Worm (Caenorhabditis elegans) whole organism, L4 larva: ENCODE results near the gene fbxa-63.

ENCODE experiments used
- cey-2 ChIP-seq: sonication (generic microtip); optimal IDR thresholded peaks from 3 replicates; lab custom pipeline; 2017; ENCODE audit warnings: missing genetic modification characterization, mild to moderate bottlenecking, missing compliant biosample characterization, antibody characterized with exemption, borderline replicate concordance; ENCODE audit not compliant: insufficient read depth
- egl-27 ChIP-seq: sonication (generic microtip); optimal IDR thresholded peaks from 3 replicates; lab custom pipeline; 2017; ENCODE audit warnings: missing biosample characterization, missing genetic modification reagents, missing genetic modification characterization
- rbr-2 ChIP-seq: sonication (generic microtip); optimal IDR thresholded peaks from 2 replicates; lab custom pipeline; 2016; ENCODE audit warnings: missing genotype, missing genetic modification characterization, missing compliant biosample characterization
- snpc-4 ChIP-seq: fragments of 150-350 bp; optimal IDR thresholded peaks from 2 replicates; lab custom pipeline; 2014; ENCODE audit warnings: missing biosample characterization, missing genetic modification characterization
- unc-62 ChIP-seq, 3 experiments: fragments of 150-350 bp in 1 of 3; sonication (generic microtip); optimal IDR thresholded peaks in 2 of 3; peaks in 1 of 3; 1 replicate in 1 of 3; 2 replicates in 2 of 3; lab custom pipeline; 2014 to 2017; ENCODE audit warnings: missing biosample characterization in 3 of 3, missing genetic modification characterization in 3 of 3, missing genetic modification reagents in 3 of 3, missing genotype in 1 of 3
- vab-7 ChIP-seq: fragments of 200-800 bp; sonication (Bioruptor generic); IDR thresholded peaks from 2 replicates; pipeline ENCODE4 v1.3.6; 2022; ENCODE audit warnings: missing genetic modification reagents, missing genetic modification characterization, missing compliant biosample characterization

ce11 chrIII:1220012-1220411, 23.3 kb upstream of the fbxa-63 start:
- no peak for TF ChIP-seq rbr-2
- TF ChIP-seq egl-27 (tag; lab: Kevin White, UChicago), result no peak
- TF ChIP-seq snpc-4 (tag; lab: Kevin White, UChicago), result no peak
- TF ChIP-seq vab-7 (GFP tag; lab: Robert Waterston, UW), result no peak
- no peak for TF ChIP-seq unc-62 (GFP tag; optimal IDR thresholded peaks at IDR 0.05 in 1 of 2; lab: Kevin White, UChicago)
- TF ChIP-seq unc-62 (tag; optimal IDR thresholded peaks at IDR 0.05; lab: Kevin White, UChicago), result no peak
- TF ChIP-seq cey-2 (tag; lab: Kevin White, UChicago), result no peak
